Fruit fly (Drosophila melanogaster) whole organism, embryonic: ENCODE measurements around the gene CCKLR-17D1.

ENCODE experiments used
- Adf1 ChIP-seq: fragments of 200-800 bp; sonication (Bioruptor generic); IDR thresholded peaks from 2 replicates; pipeline ENCODE4 v1.3.6; 2022; ENCODE audit warnings: missing biosample characterization, missing genetic modification characterization
- Awh ChIP-seq: fragments of 200-800 bp; sonication (Bioruptor generic); IDR thresholded peaks from 2 replicates; pipeline ENCODE4, ENCODE4 v1.3.6; 2022; ENCODE audit warnings: missing biosample characterization, missing genetic modification characterization
- Bgb ChIP-seq: fragments of 200-800 bp; sonication (Bioruptor generic); IDR thresholded peaks from 2 replicates; pipeline ENCODE4 v1.3.6; 2022; ENCODE audit warnings: missing biosample characterization, missing genetic modification characterization; ENCODE audit not compliant: partially characterized antibody
- Blimp-1 ChIP-seq: fragments of 200-800 bp; sonication (Bioruptor generic); optimal IDR thresholded peaks from 3 replicates; lab custom pipeline; 2018; ENCODE audit warnings: missing biosample characterization, missing genetic modification characterization, mild to moderate bottlenecking, moderate library complexity, missing genetic modification reagents
- CG10543 ChIP-seq: fragments of 200-800 bp; sonication (Bioruptor generic); optimal IDR thresholded peaks from 3 replicates; lab custom pipeline; 2017; ENCODE audit warnings: missing biosample characterization, mild to moderate bottlenecking, missing genetic modification characterization, moderate library complexity
- CG11247 ChIP-seq: fragments of 200-800 bp; sonication (Bioruptor generic); IDR thresholded peaks from 2 replicates; pipeline ENCODE4 v1.3.6; 2022; ENCODE audit warnings: missing biosample characterization, missing genetic modification characterization
- CG11456 ChIP-seq: fragments of 200-800 bp; sonication (Bioruptor generic); IDR thresholded peaks from 3 replicates; pipeline ENCODE4 v1.3.6; 2022; ENCODE audit warnings: missing biosample characterization, missing genetic modification characterization
- CG12769 ChIP-seq: fragments of 200-800 bp; sonication (Bioruptor generic); optimal IDR thresholded peaks from 2 replicates; lab custom pipeline; 2019; ENCODE audit warnings: missing biosample characterization, mild to moderate bottlenecking, missing genetic modification characterization, moderate library complexity
- CG15479 ChIP-seq: fragments of 200-800 bp; sonication (Bioruptor generic); optimal IDR thresholded peaks from 3 replicates; lab custom pipeline; 2019; ENCODE audit warnings: missing biosample characterization, mild to moderate bottlenecking, missing genetic modification characterization, moderate library complexity
- CG15514 ChIP-seq: fragments of 200-800 bp; sonication (Bioruptor generic); optimal IDR thresholded peaks from 3 replicates; lab custom pipeline; 2017; ENCODE audit warnings: missing biosample characterization, missing genetic modification characterization, mild to moderate bottlenecking, moderate library complexity, missing genetic modification reagents
- CG3163 ChIP-seq: fragments of 200-800 bp; sonication (Bioruptor generic); optimal IDR thresholded peaks from 3 replicates; lab custom pipeline; 2016; ENCODE audit warnings: missing biosample characterization, missing genetic modification characterization
- CG34422 ChIP-seq: fragments of 200-800 bp; sonication (Bioruptor generic); IDR thresholded peaks from 3 replicates; pipeline ENCODE4 v1.3.6; 2022; ENCODE audit warnings: missing biosample characterization, missing genetic modification characterization
- CG5180 ChIP-seq: fragments of 200-800 bp; sonication (Bioruptor generic); optimal IDR thresholded peaks from 3 replicates; lab custom pipeline; 2017; ENCODE audit warnings: missing biosample characterization, missing genetic modification characterization, mild to moderate bottlenecking, moderate library complexity, missing genetic modification reagents
- CG6175 ChIP-seq: fragments of 200-800 bp; sonication (Bioruptor generic); IDR thresholded peaks from 3 replicates; pipeline ENCODE4 v1.3.6; 2022; ENCODE audit warnings: missing biosample characterization, missing genetic modification characterization
- CG9797 ChIP-seq: fragments of 200-800 bp; sonication (Bioruptor generic); optimal IDR thresholded peaks from 3 replicates; lab custom pipeline; 2018; ENCODE audit warnings: missing biosample characterization, mild to moderate bottlenecking, missing genetic modification characterization
- CG9817 ChIP-seq: fragments of 200-800 bp; sonication (Bioruptor generic); optimal IDR thresholded peaks from 2 replicates; lab custom pipeline; 2018; ENCODE audit warnings: missing biosample characterization, mild to moderate bottlenecking, missing genetic modification characterization, moderate library complexity
- Deaf1 ChIP-seq: fragments of 200-800 bp; optimal IDR thresholded peaks from 3 replicates; lab custom pipeline; 2019; ENCODE audit warnings: missing biosample characterization, mild to moderate bottlenecking, missing genetic modification characterization, moderate library complexity
- Dfd ChIP-seq, 2 experiments: fragments of >200 bp; optimal IDR thresholded peaks; 2 replicates each; lab custom pipeline; 2017; ENCODE audit warnings: missing biosample characterization in 2 of 2, missing genetic modification characterization in 2 of 2
- Hmr ChIP-seq: fragments of 200-800 bp; sonication (Bioruptor generic); optimal IDR thresholded peaks from 3 replicates; lab custom pipeline; 2017; ENCODE audit warnings: mild to moderate bottlenecking, missing biosample characterization, missing genetic modification reagents, missing genetic modification characterization
- Max ChIP-seq: fragments of 200-800 bp; sonication (Bioruptor generic); optimal IDR thresholded peaks from 2 replicates; lab custom pipeline; 2016; ENCODE audit warnings: missing biosample characterization, mild to moderate bottlenecking, missing genetic modification characterization
- Med ChIP-seq: fragments of 200-800 bp; sonication (Bioruptor generic); peaks from one replicate; lab custom pipeline; 2016; ENCODE audit warnings: missing biosample characterization, missing genetic modification characterization, mild to moderate bottlenecking, inconsistent platforms, moderate library complexity
- Pdp1 ChIP-seq, 2 experiments: fragments of 200-800 bp; sonication (Bioruptor generic); optimal IDR thresholded peaks; 3 replicates each; lab custom pipeline; 2016; ENCODE audit warnings: missing biosample characterization in 2 of 2, missing genetic modification characterization in 2 of 2, mild to moderate bottlenecking in 1 of 2, moderate library complexity in 1 of 2
- Six4 ChIP-seq: fragments of 200-800 bp; sonication (Bioruptor generic); optimal IDR thresholded peaks from 2 replicates; lab custom pipeline; 2016; ENCODE audit warnings: missing biosample characterization, missing genetic modification characterization
- ash1 ChIP-seq: fragments of 200-800 bp; sonication (Bioruptor generic); optimal IDR thresholded peaks from 2 replicates; lab custom pipeline; 2018; ENCODE audit warnings: missing biosample characterization, mild to moderate bottlenecking, missing genetic modification characterization
- crol ChIP-seq: fragments of 200-800 bp; sonication (Bioruptor generic); IDR thresholded peaks from 2 replicates; pipeline ENCODE4 v1.3.6; 2022; ENCODE audit warnings: missing biosample characterization, missing genetic modification characterization
- esg ChIP-seq: fragments of 200-800 bp; sonication (Bioruptor generic); conservative IDR thresholded peaks from 2 replicates; pipeline ENCODE4 v1.3.6; 2022; ENCODE audit warnings: missing biosample characterization, missing genetic modification characterization
- gce ChIP-seq: fragments of 200-800 bp; sonication (Bioruptor generic); IDR thresholded peaks from 3 replicates; pipeline ENCODE4 v1.3.6; 2022; ENCODE audit warnings: missing biosample characterization, missing genetic modification characterization
- nau ChIP-seq: fragments of 200-800 bp; sonication (Bioruptor generic); optimal IDR thresholded peaks from 3 replicates; lab custom pipeline; 2017; ENCODE audit warnings: missing biosample characterization, mild to moderate bottlenecking, missing genetic modification characterization, missing genetic modification reagents
- nom ChIP-seq: fragments of 200-800 bp; sonication (Bioruptor generic); optimal IDR thresholded peaks from 2 replicates; lab custom pipeline; 2017; ENCODE audit warnings: missing biosample characterization, missing genetic modification characterization, mild to moderate bottlenecking, moderate library complexity, missing genetic modification reagents
- prd ChIP-seq, 3 experiments: fragments of >200 bp in 2 of 3; fragments of 200-800 bp in 1 of 3; sonication (Bioruptor generic) in 1 of 3; optimal IDR thresholded peaks in 2 of 3; IDR thresholded peaks in 1 of 3; 2 replicates in 2 of 3; 3 replicates in 1 of 3; pipeline versions ENCODE4 v1.3.6 to Lab custom; 2017 to 2022; ENCODE audit warnings: missing biosample characterization in 1 of 3, missing genetic modification characterization in 1 of 3
- sqz ChIP-seq: fragments of 200-800 bp; sonication (Bioruptor generic); optimal IDR thresholded peaks from 3 replicates; lab custom pipeline; 2018; ENCODE audit warnings: missing biosample characterization, mild to moderate bottlenecking, missing genetic modification characterization
- tll ChIP-seq, 2 experiments: fragments of 200-800 bp in 1 of 2; fragments of >200 bp in 1 of 2; sonication (Bioruptor generic) in 1 of 2; optimal IDR thresholded peaks; 2 replicates each; lab custom pipeline; 2017 to 2019; ENCODE audit warnings: missing biosample characterization in 2 of 2, missing genetic modification characterization in 2 of 2, mild to moderate bottlenecking in 1 of 2, moderate library complexity in 1 of 2
- unc-4 ChIP-seq: fragments of 200-800 bp; sonication (Bioruptor generic); IDR thresholded peaks from 2 replicates; pipeline ENCODE4 v1.3.6; 2022; ENCODE audit warnings: missing biosample characterization, missing genetic modification characterization; ENCODE audit not compliant: partially characterized antibody
- unpg ChIP-seq: fragments of 200-800 bp; sonication (Bioruptor generic); optimal IDR thresholded peaks from 3 replicates; lab custom pipeline; 2018; ENCODE audit warnings: missing biosample characterization, mild to moderate bottlenecking, missing genetic modification characterization, moderate library complexity
- vvl ChIP-seq: fragments of 200-800 bp; sonication (Bioruptor generic); IDR thresholded peaks from 2 replicates; pipeline ENCODE4 v1.3.6; 2022; ENCODE audit warnings: missing biosample characterization, missing genetic modification characterization
- z ChIP-seq: fragments of 200-800 bp; sonication (Bioruptor generic); IDR thresholded peaks from 3 replicates; pipeline ENCODE4 v1.3.6; 2022; ENCODE audit warnings: missing biosample characterization, missing genetic modification characterization
- zen ChIP-seq: fragments of 200-800 bp; sonication (Bioruptor generic); optimal IDR thresholded peaks from 3 replicates; lab custom pipeline; 2018; ENCODE audit warnings: missing biosample characterization, mild to moderate bottlenecking, missing genetic modification characterization, moderate library complexity

Gene CCKLR-17D1

DNA sequence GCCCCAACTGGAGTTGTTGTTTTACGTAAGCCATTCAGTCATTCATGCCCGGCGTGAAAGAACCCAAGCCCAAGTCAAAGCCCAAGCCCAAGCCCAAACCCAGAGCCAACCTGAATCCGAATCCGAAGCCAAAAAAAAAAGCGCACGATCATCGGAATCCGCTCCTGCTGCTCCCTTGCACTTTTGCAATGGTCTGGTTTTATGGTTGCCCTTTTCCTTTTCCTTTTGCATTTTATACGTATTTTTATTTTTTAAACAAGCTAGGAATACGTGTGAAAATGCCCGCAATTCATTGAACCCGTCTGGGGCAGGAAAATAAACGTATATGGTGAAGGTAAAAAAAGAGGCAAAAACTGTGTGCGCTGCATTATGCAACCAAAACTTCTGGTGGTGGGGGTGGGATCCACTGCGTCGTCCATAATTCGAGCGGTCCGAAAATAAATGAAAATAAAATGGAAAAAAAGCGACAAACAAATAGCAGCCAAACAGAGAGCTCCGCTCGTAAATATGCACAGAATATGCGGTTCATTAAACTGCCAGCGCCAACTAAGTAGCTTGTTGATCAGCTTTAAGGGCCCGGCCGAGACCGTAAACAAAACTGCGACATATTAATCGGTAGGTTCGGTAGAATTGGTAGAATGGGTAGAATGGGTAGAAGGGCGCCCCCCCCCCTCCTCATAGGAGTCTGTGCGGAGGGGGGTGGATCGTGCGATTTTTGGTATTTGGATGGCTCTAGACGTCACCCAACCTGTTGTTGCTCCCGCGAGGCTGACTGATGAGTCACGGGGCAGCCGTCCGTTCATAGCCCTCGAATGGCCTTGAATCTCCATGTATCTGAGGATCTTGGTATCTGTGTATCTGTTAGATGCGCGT is 26.9 kb downstream of the CCKLR-17D1 start (continued):
- TF ChIP-seq Max (GFP tag; lab: Kevin White, UChicago): no peak
- no peak for TF ChIP-seq unc-4 (GFP tag; lab: Robert Waterston, UW)
- TF ChIP-seq Six4 (GFP tag; lab: Kevin White, UChicago): no peak
- no peak for TF ChIP-seq unpg (GFP tag; lab: Kevin White, UChicago)
- no peak for TF ChIP-seq sqz (GFP tag; lab: Kevin White, UChicago)
- no peak for TF ChIP-seq prd (optimal IDR thresholded peaks at IDR 0.05; lab: Kevin White, UChicago)
- TF ChIP-seq prd (GFP tag; IDR thresholded peaks at IDR 0.05; lab: Robert Waterston, UW): no peak
- TF ChIP-seq nom (GFP tag; lab: Kevin White, UChicago): peak; percentile 39
- TF ChIP-seq crol (GFP tag; lab: Robert Waterston, UW): peak; percentile 31; the same call in 1 of the 2 replicates
- no peak for TF ChIP-seq CG11247 (GFP tag; lab: Robert Waterston, UW)
- no peak for TF ChIP-seq Awh (GFP tag; lab: Robert Waterston, UW)
- TF ChIP-seq CG9817 (tag; lab: Kevin White, UChicago): no peak
- TF ChIP-seq CG15514 (GFP tag; lab: Kevin White, UChicago): no peak
- no peak for TF ChIP-seq CG34422 (GFP tag; lab: Robert Waterston, UW)
- TF ChIP-seq esg: no peak
- peak in 1 of 2 experiments; percentile 39 for TF ChIP-seq Pdp1 (GFP tag; optimal IDR thresholded peaks at IDR 0.05; lab: Kevin White, UChicago)
- TF ChIP-seq ash1 (GFP tag; lab: Kevin White, UChicago): no peak

DNA sequence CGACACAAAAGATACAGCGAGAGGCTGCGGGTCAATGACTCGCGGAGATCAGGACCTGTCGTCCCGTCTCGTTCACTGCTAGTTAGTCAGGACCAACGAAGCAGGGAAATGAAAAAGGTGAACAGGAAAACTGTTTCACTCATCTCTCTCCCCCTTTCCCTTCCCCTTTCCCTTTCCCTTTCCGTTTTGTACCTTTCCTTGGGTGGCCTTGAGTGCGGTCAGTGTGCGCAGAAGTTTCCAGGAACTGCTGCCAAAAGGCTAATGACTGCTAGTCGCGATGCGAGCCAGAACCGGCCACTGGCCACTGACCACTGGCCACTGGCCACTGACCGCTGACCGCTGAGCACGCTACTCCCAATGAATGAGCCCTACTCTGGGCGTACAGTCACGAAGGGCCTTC is 30.8 kb downstream of the CCKLR-17D1 start:
- TF ChIP-seq crol (GFP tag; lab: Robert Waterston, UW) (peak; percentile 40; the same call in 1 of the 2 replicates), Hmr (GFP tag; lab: Kevin White, UChicago) (no peak), CG9797 (GFP tag; lab: Kevin White, UChicago) (no peak), CG15479 (GFP tag; lab: Kevin White, UChicago) (peak; percentile 22), tll (GFP tag; optimal IDR thresholded peaks at IDR 0.05; lab: Kevin White, UChicago) (peak in 1 of 2 experiments; percentile 84), zen (peak; percentile 34)
- TF ChIP-seq, all 482 proteins: peak for 4

DNA sequence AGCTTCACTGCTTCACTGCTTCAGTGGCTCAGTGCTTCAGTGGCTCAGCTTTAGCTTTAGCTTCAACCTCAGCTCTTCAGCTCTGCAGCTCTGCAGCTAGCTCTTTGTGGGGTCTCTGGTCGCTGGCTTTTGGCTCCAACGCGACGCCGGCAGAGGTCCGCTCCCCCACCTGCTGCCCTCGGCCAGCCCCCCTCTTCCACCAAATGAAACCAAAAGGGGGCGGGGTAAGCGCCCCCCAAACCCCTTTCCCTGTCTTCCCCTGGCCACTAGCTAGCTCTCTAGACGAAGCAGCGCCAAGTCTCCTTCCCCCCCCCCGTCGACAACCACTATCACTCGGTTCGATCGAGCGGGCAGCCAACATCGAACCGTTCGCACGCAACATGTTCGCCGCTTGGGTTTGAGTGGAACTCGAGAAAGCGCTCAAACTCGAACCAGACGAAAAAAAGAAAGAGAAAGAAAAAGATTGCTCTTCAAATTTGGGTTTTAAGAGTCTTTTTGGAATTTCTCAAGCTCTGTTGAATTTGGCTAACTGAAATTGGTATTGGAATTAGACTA is 33.3 kb downstream of the CCKLR-17D1 start, which contains the start of gene Cyp18a1:
Cyp18a1 (minus strand) TSS at position 95 of the 555 bp plus-strand sequence.
- TF ChIP-seq CG11456 (GFP tag; lab: Robert Waterston, UW): no peak
- TF ChIP-seq gce (GFP tag; lab: Robert Waterston, UW): no peak
- peak; percentile 68 for TF ChIP-seq Deaf1
- TF ChIP-seq CG3163 (GFP tag; lab: Kevin White, UChicago): peak; percentile 38
- TF ChIP-seq Adf1: peak; percentile 82
- TF ChIP-seq CG5180 (GFP tag; lab: Kevin White, UChicago): peak; percentile 99
- peak; percentile 94 for TF ChIP-seq z (GFP tag; lab: Robert Waterston, UW)
- peak; percentile 11; the same call in 1 of the 2 replicates for TF ChIP-seq Bgb
- peak; percentile 36 for TF ChIP-seq Blimp-1 (GFP tag; lab: Kevin White, UChicago)
- peak; percentile 12 for TF ChIP-seq CG12769 (tag; lab: Kevin White, UChicago)
- TF ChIP-seq Dfd (GFP tag; optimal IDR thresholded peaks at IDR 0.05; lab: Kevin White, UChicago): no peak
- TF ChIP-seq CG10543: peak; percentile 47
- 0 out of 2 replicates have a peak, but pooled peaks have one; percentile 23 for TF ChIP-seq vvl (GFP tag; lab: Robert Waterston, UW)
- peak; percentile 99 for TF ChIP-seq crol (GFP tag; lab: Robert Waterston, UW)
- TF ChIP-seq Med (GFP tag; lab: Kevin White, UChicago): peak; percentile 64
- no peak for TF ChIP-seq nau (GFP tag; lab: Kevin White, UChicago)
- TF ChIP-seq CG6175 (GFP tag; lab: Robert Waterston, UW): peak; percentile 51; the same call in 1 of the 3 replicates
